Fruit fly (Drosophila melanogaster) whole organism, embryonic: ENCODE data around the gene Pph13.

Experiments used
- ATbp ChIP-seq: fragments of 200-800 bp; sonication (Bioruptor generic); optimal IDR thresholded peaks from 2 replicates; lab custom pipeline; 2017; ENCODE audit warnings: missing biosample characterization, mild to moderate bottlenecking, missing genetic modification characterization, missing genetic modification reagents
- Awh ChIP-seq: fragments of 200-800 bp; sonication (Bioruptor generic); IDR thresholded peaks from 2 replicates; pipeline ENCODE4, ENCODE4 v1.3.6; 2022; ENCODE audit warnings: missing biosample characterization, missing genetic modification characterization
- BtbVII ChIP-seq: fragments of 200-800 bp; sonication (Bioruptor generic); optimal IDR thresholded peaks from 3 replicates; lab custom pipeline; 2017; ENCODE audit warnings: missing biosample characterization, mild to moderate bottlenecking, missing genetic modification characterization
- CG10462 ChIP-seq: fragments of 200-800 bp; sonication (Bioruptor generic); optimal IDR thresholded peaks from 2 replicates; lab custom pipeline; 2016; ENCODE audit warnings: missing biosample characterization, missing genetic modification characterization
- CG10959 ChIP-seq: fragments of 200-800 bp; sonication (Bioruptor generic); IDR thresholded peaks from 2 replicates; pipeline ENCODE4 v1.3.6; 2022; ENCODE audit warnings: missing biosample characterization, missing genetic modification characterization
- CG13775 ChIP-seq: fragments of 200-800 bp; sonication (Bioruptor generic); optimal IDR thresholded peaks from 3 replicates; lab custom pipeline; 2017; ENCODE audit warnings: missing biosample characterization, mild to moderate bottlenecking, missing genetic modification characterization
- CG13894 ChIP-seq: fragments of 200-800 bp; sonication (Bioruptor generic); optimal IDR thresholded peaks from 3 replicates; lab custom pipeline; 2018; ENCODE audit warnings: missing biosample characterization, mild to moderate bottlenecking, missing genetic modification characterization, moderate library complexity
- CG15073 ChIP-seq: fragments of 200-800 bp; sonication (Bioruptor generic); optimal IDR thresholded peaks from 2 replicates; lab custom pipeline; 2016; ENCODE audit warnings: missing biosample characterization, missing genetic modification characterization
- CG15601 ChIP-seq: fragments of 200-800 bp; sonication (Bioruptor generic); optimal IDR thresholded peaks from 3 replicates; lab custom pipeline; 2019; ENCODE audit warnings: missing biosample characterization, mild to moderate bottlenecking, missing genetic modification characterization, moderate library complexity
- CG1603 ChIP-seq: fragments of 200-800 bp; sonication (Bioruptor generic); optimal IDR thresholded peaks from 2 replicates; lab custom pipeline; 2019; ENCODE audit warnings: missing biosample characterization, mild to moderate bottlenecking, missing genetic modification characterization, moderate library complexity
- CG17328 ChIP-seq: fragments of 200-800 bp; sonication (Bioruptor generic); IDR thresholded peaks from 2 replicates; pipeline ENCODE4 v1.3.6; 2022; ENCODE audit warnings: missing biosample characterization, missing genetic modification characterization
- CG2116 ChIP-seq: fragments of 200-800 bp; sonication (Bioruptor generic); optimal IDR thresholded peaks from 3 replicates; lab custom pipeline; 2018; ENCODE audit warnings: missing biosample characterization, mild to moderate bottlenecking, missing genetic modification characterization
- CG43689 ChIP-seq: fragments of 200-800 bp; sonication (Bioruptor generic); IDR thresholded peaks from 2 replicates; pipeline ENCODE4 v1.3.6; 2022; ENCODE audit warnings: missing biosample characterization, missing genetic modification characterization
- CG4730 ChIP-seq: fragments of 200-800 bp; sonication (Bioruptor generic); IDR thresholded peaks from 2 replicates; pipeline ENCODE4 v1.3.6; 2022; ENCODE audit warnings: missing biosample characterization, missing genetic modification characterization
- CG4854 ChIP-seq: fragments of 200-800 bp; sonication (Bioruptor generic); optimal IDR thresholded peaks from 2 replicates; lab custom pipeline; 2016; ENCODE audit warnings: missing biosample characterization, missing genetic modification characterization, inconsistent platforms
- CG8478 ChIP-seq: fragments of >200 bp; optimal IDR thresholded peaks from 2 replicates; lab custom pipeline; 2018
- CG9609 ChIP-seq: fragments of 200-800 bp; sonication (Bioruptor generic); optimal IDR thresholded peaks from 3 replicates; lab custom pipeline; 2016; ENCODE audit warnings: missing biosample characterization, missing genetic modification characterization
- CG9932 ChIP-seq: fragments of 200-800 bp; sonication (Bioruptor generic); IDR thresholded peaks from 2 replicates; pipeline ENCODE4 v1.3.6; 2022; ENCODE audit warnings: missing biosample characterization, missing genetic modification characterization
- Camta ChIP-seq: fragments of 200-800 bp; sonication (Bioruptor generic); optimal IDR thresholded peaks from 2 replicates; lab custom pipeline; 2016; ENCODE audit warnings: missing biosample characterization, missing genetic modification characterization
- Dll ChIP-seq: fragments of 200-800 bp; sonication (Bioruptor generic); IDR thresholded peaks from 4 replicates; pipeline ENCODE4 v1.3.6; 2022; ENCODE audit warnings: missing biosample characterization, missing genetic modification characterization; ENCODE audit not compliant: partially characterized antibody
- Gsc ChIP-seq: fragments of 200-800 bp; sonication (Bioruptor generic); IDR thresholded peaks from 2 replicates; pipeline ENCODE4 v1.3.6; 2022; ENCODE audit warnings: missing biosample characterization, missing genetic modification characterization
- Gug ChIP-seq: fragments of 200-800 bp; sonication (Bioruptor generic); IDR thresholded peaks from 4 replicates; pipeline ENCODE4 v1.3.6; 2022; ENCODE audit warnings: missing biosample characterization, missing genetic modification characterization
- H2.0 ChIP-seq: fragments of 200-800 bp; sonication (Bioruptor generic); IDR thresholded peaks from 2 replicates; pipeline ENCODE4 v1.3.6; 2022; ENCODE audit warnings: missing biosample characterization, missing genetic modification characterization
- HLH3B ChIP-seq: fragments of 200-800 bp; sonication (Bioruptor generic); IDR thresholded peaks from 2 replicates; pipeline ENCODE4 v1.3.6; 2022; ENCODE audit warnings: missing biosample characterization, missing genetic modification characterization
- Hand ChIP-seq: fragments of 200-800 bp; sonication (Bioruptor generic); optimal IDR thresholded peaks from 2 replicates; lab custom pipeline; 2017; ENCODE audit warnings: mild to moderate bottlenecking, missing biosample characterization, missing genetic modification reagents, missing genetic modification characterization
- Hr3 ChIP-seq: fragments of 200-800 bp; sonication (Bioruptor generic); optimal IDR thresholded peaks from 3 replicates; lab custom pipeline; 2016; ENCODE audit warnings: missing biosample characterization, missing genetic modification characterization
- Max ChIP-seq: fragments of 200-800 bp; sonication (Bioruptor generic); optimal IDR thresholded peaks from 2 replicates; lab custom pipeline; 2016; ENCODE audit warnings: missing biosample characterization, mild to moderate bottlenecking, missing genetic modification characterization
- Meics ChIP-seq: fragments of 200-800 bp; sonication (Bioruptor generic); optimal IDR thresholded peaks from 2 replicates; lab custom pipeline; 2017; ENCODE audit warnings: missing biosample characterization, mild to moderate bottlenecking, missing genetic modification characterization
- Pdp1 ChIP-seq, 2 experiments: fragments of 200-800 bp; sonication (Bioruptor generic); optimal IDR thresholded peaks; 3 replicates each; lab custom pipeline; 2016; ENCODE audit warnings: missing biosample characterization in 2 of 2, missing genetic modification characterization in 2 of 2, mild to moderate bottlenecking in 1 of 2, moderate library complexity in 1 of 2
- Ssrp ChIP-seq: fragments of 200-800 bp; sonication (Bioruptor generic); optimal IDR thresholded peaks from 2 replicates; lab custom pipeline; 2018; ENCODE audit warnings: missing biosample characterization, mild to moderate bottlenecking, missing genetic modification characterization, moderate library complexity
- ash1 ChIP-seq: fragments of 200-800 bp; sonication (Bioruptor generic); optimal IDR thresholded peaks from 2 replicates; lab custom pipeline; 2018; ENCODE audit warnings: missing biosample characterization, mild to moderate bottlenecking, missing genetic modification characterization
- cas ChIP-seq: fragments of 200-800 bp; sonication (Bioruptor generic); IDR thresholded peaks from 2 replicates; pipeline ENCODE4 v1.3.6; 2022; ENCODE audit warnings: missing biosample characterization, missing genetic modification characterization
- ci ChIP-seq: fragments of 200-800 bp; sonication (Bioruptor generic); IDR thresholded peaks from 3 replicates; pipeline ENCODE4 v1.3.6; 2022; ENCODE audit warnings: missing biosample characterization, missing genetic modification characterization
- da ChIP-seq: fragments of 200-800 bp; sonication (Bioruptor generic); optimal IDR thresholded peaks from 2 replicates; lab custom pipeline; 2016; ENCODE audit warnings: missing biosample characterization, missing genetic modification characterization
- dmrt99B ChIP-seq: fragments of 200-800 bp; sonication (Bioruptor generic); optimal IDR thresholded peaks from 2 replicates; lab custom pipeline; 2018; ENCODE audit warnings: missing biosample characterization, mild to moderate bottlenecking, missing genetic modification characterization, moderate library complexity
- emc ChIP-seq: fragments of 200-800 bp; sonication (Bioruptor generic); optimal IDR thresholded peaks from 2 replicates; lab custom pipeline; 2016; ENCODE audit warnings: missing biosample characterization, missing genetic modification characterization
- eyg ChIP-seq: fragments of 200-800 bp; sonication (Bioruptor generic); optimal IDR thresholded peaks from 3 replicates; lab custom pipeline; 2016; ENCODE audit warnings: missing biosample characterization, missing genetic modification characterization
- fru ChIP-seq: fragments of >200 bp; optimal IDR thresholded peaks from 2 replicates; lab custom pipeline; 2017
- gfzf ChIP-seq: fragments of 200-800 bp; sonication (Bioruptor generic); optimal IDR thresholded peaks from 2 replicates; lab custom pipeline; 2016; ENCODE audit warnings: missing biosample characterization, mild to moderate bottlenecking, missing genetic modification characterization, moderate library complexity
- gro ChIP-seq: fragments of 200-800 bp; sonication (Bioruptor generic); optimal IDR thresholded peaks from 2 replicates; lab custom pipeline; 2016; ENCODE audit warnings: missing biosample characterization, missing genetic modification characterization
- gsb ChIP-seq: fragments of 200-800 bp; sonication (Bioruptor generic); IDR thresholded peaks from 2 replicates; pipeline ENCODE4 v1.3.6; 2022; ENCODE audit warnings: missing biosample characterization, missing genetic modification characterization
- jing ChIP-seq: fragments of 200-800 bp; sonication (Bioruptor generic); optimal IDR thresholded peaks from 2 replicates; lab custom pipeline; 2018; ENCODE audit warnings: missing biosample characterization, mild to moderate bottlenecking, missing genetic modification characterization
- lov ChIP-seq, 2 experiments: fragments of 200-800 bp in 1 of 2; fragments of >200 bp in 1 of 2; sonication (Bioruptor generic) in 1 of 2; IDR thresholded peaks in 1 of 2; optimal IDR thresholded peaks in 1 of 2; 2 replicates in 1 of 2; 3 replicates in 1 of 2; pipeline versions ENCODE4 v1.3.6 to Lab custom; 2017 to 2022; ENCODE audit warnings: missing biosample characterization in 1 of 2, missing genetic modification characterization in 1 of 2
- odd ChIP-seq: fragments of 200-800 bp; sonication (Bioruptor generic); optimal IDR thresholded peaks from 2 replicates; lab custom pipeline; 2017; ENCODE audit warnings: missing biosample characterization, mild to moderate bottlenecking, missing genetic modification characterization
- pb ChIP-seq: fragments of 200-800 bp; sonication (Bioruptor generic); optimal IDR thresholded peaks from 3 replicates; lab custom pipeline; 2016; ENCODE audit warnings: missing biosample characterization, missing genetic modification characterization
- sens-2 ChIP-seq: fragments of 200-800 bp; sonication (Bioruptor generic); IDR thresholded peaks from 2 replicates; pipeline ENCODE4 v1.3.6; 2022; ENCODE audit warnings: missing biosample characterization, missing genetic modification characterization
- seq ChIP-seq: fragments of 200-800 bp; sonication (Bioruptor generic); IDR thresholded peaks from 2 replicates; pipeline ENCODE4 v1.3.6; 2022; ENCODE audit warnings: missing biosample characterization, missing genetic modification characterization
- so ChIP-seq: fragments of 200-800 bp; sonication (Bioruptor generic); IDR thresholded peaks from 3 replicates; pipeline ENCODE4 v1.3.6; 2022; ENCODE audit warnings: missing biosample characterization, missing genetic modification characterization
- ssp ChIP-seq: fragments of 200-800 bp; sonication (Bioruptor generic); IDR thresholded peaks from 2 replicates; pipeline ENCODE4 v1.3.6; 2022; ENCODE audit warnings: missing biosample characterization, missing genetic modification characterization
- tgo ChIP-seq: fragments of 200-800 bp; sonication (Bioruptor generic); IDR thresholded peaks from 3 replicates; pipeline ENCODE4 v1.3.6; 2022; ENCODE audit warnings: missing biosample characterization, missing genetic modification characterization
- unpg ChIP-seq: fragments of 200-800 bp; sonication (Bioruptor generic); optimal IDR thresholded peaks from 3 replicates; lab custom pipeline; 2018; ENCODE audit warnings: missing biosample characterization, mild to moderate bottlenecking, missing genetic modification characterization, moderate library complexity

The Pph13 gene

DNA sequence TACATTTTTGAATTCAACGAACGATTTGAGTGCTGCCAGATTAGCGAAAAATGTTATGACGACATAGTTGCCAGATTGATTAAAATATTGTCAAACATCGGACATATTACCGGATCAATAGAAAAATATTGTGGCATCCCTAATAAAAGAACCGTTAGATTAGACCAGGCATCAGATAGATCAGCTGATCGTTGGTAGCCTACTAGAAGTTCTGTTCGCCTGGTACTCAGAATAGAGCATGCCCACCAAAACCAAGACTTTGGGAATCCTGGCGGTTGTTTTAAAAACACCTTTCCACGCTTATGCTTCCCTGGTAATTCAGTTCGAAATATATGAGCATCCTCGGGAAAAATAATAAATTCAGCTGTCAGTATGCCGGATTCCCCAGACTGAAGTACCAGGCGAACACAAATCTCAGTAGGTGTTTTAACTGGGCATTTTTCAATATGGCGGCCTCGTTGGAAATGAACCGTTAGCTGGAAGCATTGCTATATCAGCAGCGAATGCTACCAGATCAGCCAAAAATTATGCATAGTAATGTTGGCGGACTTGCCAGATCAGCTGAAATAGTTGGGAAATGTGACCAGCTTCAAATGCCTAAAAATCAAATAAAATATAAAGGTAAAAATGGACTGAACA lies 36.6 kb upstream of the Pph13 start (continued):
- TF ChIP-seq odd (GFP tag; lab: Kevin White, UChicago) (no peak), ssp (GFP tag; lab: Robert Waterston, UW) (0 out of 2 replicates have a peak, but pooled peaks have one; percentile 24), H2.0 (GFP tag; lab: Robert Waterston, UW) (no peak), cas (GFP tag; lab: Robert Waterston, UW) (no peak), Dll (peak; percentile 77; the same call in 3 of the 4 replicates), BtbVII (no peak), CG13894 (tag; lab: Kevin White, UChicago) (peak; percentile 69), CG9609 (GFP tag; lab: Kevin White, UChicago) (no peak), lov (optimal IDR thresholded peaks at IDR 0.05; lab: Kevin White, UChicago) (no peak), lov (GFP tag; IDR thresholded peaks at IDR 0.05; lab: Robert Waterston, UW) (0 out of 3 replicates have a peak, but pooled peaks have one; percentile 44), emc (GFP tag; lab: Kevin White, UChicago) (no peak), ash1 (GFP tag; lab: Kevin White, UChicago) (no peak), CG17328 (GFP tag; lab: Robert Waterston, UW) (no peak), Hand (no peak), jing (GFP tag; lab: Kevin White, UChicago) (no peak), CG1603 (tag; lab: Kevin White, UChicago) (peak; percentile 78), Camta (GFP tag; lab: Kevin White, UChicago) (no peak), ci (peak; percentile 58; the same call in 2 of the 3 replicates), Max (GFP tag; lab: Kevin White, UChicago) (no peak), eyg (no peak), CG4854 (GFP tag; lab: Kevin White, UChicago) (no peak), Gsc (GFP tag; lab: Robert Waterston, UW) (no peak), CG2116 (peak; percentile 53), CG15073 (GFP tag; lab: Kevin White, UChicago) (no peak), Hr3 (GFP tag; lab: Kevin White, UChicago) (no peak), tgo (GFP tag; lab: Robert Waterston, UW) (no peak), Ssrp (tag; lab: Kevin White, UChicago) (no peak), CG10959 (GFP tag; lab: Robert Waterston, UW) (no peak), unpg (GFP tag; lab: Kevin White, UChicago) (peak; percentile 19), CG13775 (no peak), seq (GFP tag; lab: Robert Waterston, UW) (no peak), CG43689 (GFP tag; lab: Robert Waterston, UW) (no peak), sens-2 (GFP tag; lab: Robert Waterston, UW) (no peak), gfzf (GFP tag; lab: Kevin White, UChicago) (peak; percentile 80), CG9932 (peak; percentile 11; the same call in 1 of the 2 replicates), da (GFP tag; lab: Kevin White, UChicago) (no peak), CG10462 (GFP tag; lab: Kevin White, UChicago) (peak; percentile 95), Gug (0 out of 4 replicates have a peak, but pooled peaks have one; percentile 7), Meics (no peak), dmrt99B (tag; lab: Kevin White, UChicago) (no peak), so (GFP tag; lab: Robert Waterston, UW) (peak; percentile 51; the same call in 1 of the 3 replicates), Awh (GFP tag; lab: Robert Waterston, UW) (no peak), HLH3B (GFP tag; lab: Robert Waterston, UW) (no peak), CG15601 (tag; lab: Kevin White, UChicago) (peak; percentile 45), Pdp1 (GFP tag; optimal IDR thresholded peaks at IDR 0.05; lab: Kevin White, UChicago) (peak in 1 of 2 experiments; percentile 8), ATbp (GFP tag; lab: Kevin White, UChicago) (no peak), CG4730 (GFP tag; lab: Robert Waterston, UW) (no peak), fru (lab: Kevin White, UChicago) (no peak), CG8478 (lab: Kevin White, UChicago) (no peak), gro (GFP tag; lab: Kevin White, UChicago) (no peak), gsb (GFP tag; lab: Robert Waterston, UW) (no peak), pb (GFP tag; lab: Kevin White, UChicago) (no peak)
